Fruit fly (Drosophila melanogaster) whole organism, prepupa: Measurements from ENCODE around the gene Yp1.

ENCODE experiments used
- CG10631 ChIP-seq: fragments of 200-800 bp; sonication (Bioruptor generic); optimal IDR thresholded peaks from 2 replicates; lab custom pipeline; 2016; ENCODE audit warnings: missing biosample characterization, missing genetic modification characterization
- CG10669 ChIP-seq: fragments of 200-800 bp; sonication (Bioruptor generic); optimal IDR thresholded peaks from 3 replicates; lab custom pipeline; 2018; ENCODE audit warnings: missing biosample characterization, mild to moderate bottlenecking, missing genetic modification characterization, moderate library complexity
- CG11294 ChIP-seq: fragments of 200-800 bp; sonication (Bioruptor generic); IDR thresholded peaks from 2 replicates; pipeline ENCODE4 v1.3.6; 2022; ENCODE audit warnings: missing biosample characterization, missing genetic modification characterization
- CG11762 ChIP-seq: fragments of 200-800 bp; sonication (Bioruptor generic); optimal IDR thresholded peaks from 3 replicates; lab custom pipeline; 2016; ENCODE audit warnings: missing biosample characterization, missing genetic modification characterization; ENCODE audit not compliant: insufficient read depth
- CG1621 ChIP-seq: fragments of 200-800 bp; sonication (Bioruptor generic); optimal IDR thresholded peaks from 3 replicates; lab custom pipeline; 2018; ENCODE audit warnings: missing biosample characterization, mild to moderate bottlenecking, missing genetic modification characterization
- CG3032 ChIP-seq: fragments of 200-800 bp; optimal IDR thresholded peaks from 2 replicates; lab custom pipeline; 2019; ENCODE audit warnings: missing biosample characterization, mild to moderate bottlenecking, missing genetic modification characterization, moderate library complexity
- CG31627 ChIP-seq: fragments of 200-800 bp; sonication (Bioruptor generic); optimal IDR thresholded peaks from 3 replicates; lab custom pipeline; 2016; ENCODE audit warnings: missing biosample characterization, missing genetic modification characterization
- CG32006 ChIP-seq: fragments of 200-800 bp; sonication (Bioruptor generic); optimal IDR thresholded peaks from 3 replicates; lab custom pipeline; 2017; ENCODE audit warnings: missing biosample characterization, mild to moderate bottlenecking, missing genetic modification characterization
- CG34406 ChIP-seq: fragments of 200-800 bp; sonication (Bioruptor generic); optimal IDR thresholded peaks from 3 replicates; lab custom pipeline; 2016; ENCODE audit warnings: missing biosample characterization, missing genetic modification characterization
- CG6163 ChIP-seq: fragments of 200-800 bp; sonication (Bioruptor generic); IDR thresholded peaks from 3 replicates; pipeline ENCODE4 v1.3.6; 2022; ENCODE audit warnings: missing biosample characterization, missing genetic modification characterization
- CG6276 ChIP-seq: fragments of 200-800 bp; sonication (Bioruptor generic); optimal IDR thresholded peaks from 2 replicates; lab custom pipeline; 2017; ENCODE audit warnings: missing biosample characterization, mild to moderate bottlenecking, missing genetic modification characterization
- CG6792 ChIP-seq: fragments of 200-800 bp; sonication (Bioruptor generic); optimal IDR thresholded peaks from 3 replicates; lab custom pipeline; 2016; ENCODE audit warnings: missing biosample characterization, missing genetic modification characterization
- CG6808 ChIP-seq: fragments of 200-800 bp; sonication (Bioruptor generic); optimal IDR thresholded peaks from 3 replicates; lab custom pipeline; 2017; ENCODE audit warnings: missing biosample characterization, missing genetic modification characterization, mild to moderate bottlenecking, moderate library complexity, missing genetic modification reagents
- CG6854 ChIP-seq: fragments of 200-800 bp; sonication (Bioruptor generic); optimal IDR thresholded peaks from 2 replicates; lab custom pipeline; 2017; ENCODE audit warnings: missing biosample characterization, mild to moderate bottlenecking, missing genetic modification characterization
- CG8119 ChIP-seq: fragments of 200-800 bp; sonication (Bioruptor generic); IDR thresholded peaks from 3 replicates; pipeline ENCODE4 v1.3.6; 2022; ENCODE audit warnings: missing biosample characterization, missing genetic modification characterization
- CG8632 ChIP-seq: fragments of 200-800 bp; sonication (Bioruptor generic); optimal IDR thresholded peaks from 3 replicates; lab custom pipeline; 2016; ENCODE audit warnings: missing biosample characterization, missing genetic modification characterization
- Eip75B ChIP-seq: fragments of 200-800 bp; sonication (Bioruptor generic); optimal IDR thresholded peaks from 3 replicates; lab custom pipeline; 2016; ENCODE audit warnings: missing biosample characterization, missing genetic modification characterization
- Eip78C ChIP-seq: fragments of 200-800 bp; sonication (Bioruptor generic); peaks from one replicate; lab custom pipeline; 2016; ENCODE audit warnings: missing biosample characterization, missing genetic modification characterization
- Eip93F ChIP-seq: fragments of 200-800 bp; sonication (Bioruptor generic); optimal IDR thresholded peaks from 2 replicates; lab custom pipeline; 2016; ENCODE audit warnings: missing biosample characterization, mild to moderate bottlenecking, missing genetic modification characterization
- Ets21C ChIP-seq: fragments of 200-800 bp; sonication (Bioruptor generic); optimal IDR thresholded peaks from 3 replicates; lab custom pipeline; 2016; ENCODE audit warnings: missing biosample characterization, missing genetic modification characterization
- Ets96B ChIP-seq: fragments of 200-800 bp; optimal IDR thresholded peaks from 2 replicates; lab custom pipeline; 2019; ENCODE audit warnings: missing biosample characterization, mild to moderate bottlenecking, missing genetic modification characterization, moderate library complexity
- Gug ChIP-seq: fragments of 200-800 bp; sonication (Bioruptor generic); IDR thresholded peaks from 2 replicates; pipeline ENCODE4 v1.3.6; 2022; ENCODE audit warnings: missing biosample characterization, missing genetic modification characterization
- Hr38 ChIP-seq: sonication (Bioruptor generic); optimal IDR thresholded peaks from 2 replicates; lab custom pipeline; 2016; ENCODE audit warnings: missing biosample characterization, missing genetic modification characterization
- Lpt ChIP-seq: fragments of 200-800 bp; sonication (Bioruptor generic); optimal IDR thresholded peaks from 3 replicates; lab custom pipeline; 2016; ENCODE audit warnings: missing biosample characterization, missing genetic modification characterization
- Sox102F ChIP-seq: fragments of 200-800 bp; sonication (Bioruptor generic); optimal IDR thresholded peaks from 2 replicates; lab custom pipeline; 2016; ENCODE audit warnings: missing biosample characterization, mild to moderate bottlenecking, missing genetic modification characterization
- Sox14 ChIP-seq: fragments of 200-800 bp; sonication (Bioruptor generic); optimal IDR thresholded peaks from 3 replicates; lab custom pipeline; 2016; ENCODE audit warnings: missing biosample characterization, missing genetic modification characterization
- Sox15 ChIP-seq: fragments of 200-800 bp; sonication (Bioruptor generic); optimal IDR thresholded peaks from 3 replicates; lab custom pipeline; 2016; ENCODE audit warnings: missing biosample characterization, missing genetic modification characterization
- acj6 ChIP-seq: fragments of 200-800 bp; sonication (Bioruptor generic); optimal IDR thresholded peaks from 3 replicates; lab custom pipeline; 2016; ENCODE audit warnings: missing biosample characterization, missing genetic modification characterization
- dac ChIP-seq: fragments of 200-800 bp; sonication (Bioruptor generic); optimal IDR thresholded peaks from 2 replicates; lab custom pipeline; 2017; ENCODE audit warnings: missing biosample characterization, mild to moderate bottlenecking, missing genetic modification characterization
- dsx ChIP-seq: fragments of 200-800 bp; optimal IDR thresholded peaks from 3 replicates; lab custom pipeline; 2019; ENCODE audit warnings: missing biosample characterization, mild to moderate bottlenecking, missing genetic modification characterization, moderate library complexity; ENCODE audit not compliant: poor library complexity, severe bottlenecking
- esn ChIP-seq: fragments of 200-800 bp; sonication (Bioruptor generic); optimal IDR thresholded peaks from 2 replicates; lab custom pipeline; 2016; ENCODE audit warnings: missing biosample characterization, mild to moderate bottlenecking, missing genetic modification characterization, moderate library complexity
- fkh ChIP-seq: fragments of 200-800 bp; sonication (Bioruptor generic); optimal IDR thresholded peaks from 3 replicates; lab custom pipeline; 2017; ENCODE audit warnings: missing biosample characterization, mild to moderate bottlenecking, missing genetic modification characterization, moderate library complexity
- lz ChIP-seq: fragments of 200-800 bp; sonication (Bioruptor generic); optimal IDR thresholded peaks from 3 replicates; lab custom pipeline; 2016; ENCODE audit warnings: missing biosample characterization, missing genetic modification characterization
- net ChIP-seq: fragments of 200-800 bp; sonication (Bioruptor generic); optimal IDR thresholded peaks from 3 replicates; lab custom pipeline; 2016; ENCODE audit warnings: missing biosample characterization, missing genetic modification characterization
- pdm3 ChIP-seq: fragments of 200-800 bp; sonication (Bioruptor generic); optimal IDR thresholded peaks from 3 replicates; lab custom pipeline; 2016; ENCODE audit warnings: missing biosample characterization, missing genetic modification characterization
- salr ChIP-seq, 2 experiments: fragments of 200-800 bp; sonication (Bioruptor generic); optimal IDR thresholded peaks; 3 replicates each; lab custom pipeline; 2016 to 2018; ENCODE audit warnings: missing biosample characterization in 2 of 2, missing genetic modification characterization in 2 of 2, mild to moderate bottlenecking in 1 of 2
- spab ChIP-seq: fragments of 200-800 bp; sonication (Bioruptor generic); optimal IDR thresholded peaks from 2 replicates; lab custom pipeline; 2017; ENCODE audit warnings: missing biosample characterization, mild to moderate bottlenecking, missing genetic modification characterization, missing genetic modification reagents
- ss ChIP-seq, 2 experiments: fragments of 200-800 bp; sonication (Bioruptor generic); optimal IDR thresholded peaks; 2 replicates in 1 of 2; 3 replicates in 1 of 2; lab custom pipeline; 2017 to 2018; ENCODE audit warnings: mild to moderate bottlenecking in 2 of 2, missing biosample characterization in 2 of 2, missing genetic modification characterization in 2 of 2, moderate library complexity in 1 of 2
- svp ChIP-seq: fragments of 200-800 bp; sonication (Bioruptor generic); peaks from one replicate; lab custom pipeline; 2016; ENCODE audit warnings: missing biosample characterization, missing genetic modification characterization
- topi ChIP-seq: fragments of 200-800 bp; sonication (Bioruptor generic); optimal IDR thresholded peaks from 3 replicates; lab custom pipeline; 2016; ENCODE audit warnings: missing biosample characterization, missing genetic modification characterization

Yp1 gene

DNA sequence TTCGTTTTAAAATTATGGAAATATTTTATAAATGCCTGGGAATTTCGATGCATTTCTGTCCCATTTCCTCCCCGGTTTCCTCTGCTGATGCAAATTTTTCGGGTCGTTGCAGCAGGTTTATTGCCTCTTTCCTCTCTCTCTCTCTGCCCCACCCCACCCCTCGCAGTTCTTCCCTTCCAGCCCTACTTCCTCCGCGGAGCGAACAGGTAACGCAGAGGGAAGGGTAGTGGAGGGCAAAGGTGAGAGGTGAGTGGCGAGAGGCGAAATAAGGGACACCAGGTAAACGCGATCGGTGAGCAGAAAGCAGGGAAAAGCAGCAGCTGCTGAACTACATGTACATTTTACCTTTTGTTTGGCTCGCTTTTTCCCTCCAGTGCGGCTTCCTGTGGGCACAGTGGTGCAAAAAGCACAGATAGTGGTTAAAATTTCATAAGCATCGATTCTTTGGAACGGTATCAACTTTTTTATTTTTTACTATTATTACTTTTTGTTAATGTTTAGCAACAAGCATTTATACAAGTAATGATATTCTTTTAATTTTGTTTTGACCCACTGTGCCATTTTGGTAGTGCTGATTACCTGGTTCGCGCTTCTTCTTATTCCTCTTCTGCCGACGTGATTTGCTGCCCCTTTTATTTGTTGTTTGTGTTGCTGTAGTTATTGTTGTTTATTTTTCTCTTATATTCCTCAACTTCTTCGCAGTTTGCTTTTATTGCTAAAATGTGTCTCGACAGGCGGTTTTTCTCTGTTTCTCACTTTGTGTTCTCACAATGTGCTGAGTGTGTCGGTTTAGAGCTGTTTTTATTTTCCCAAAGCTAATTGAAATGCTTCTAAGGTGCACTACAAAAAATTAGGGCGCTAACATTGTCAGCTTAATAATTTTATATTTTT is 34.7 kb downstream of the Yp1 start (continued):
- no peak for TF ChIP-seq fkh (GFP tag; lab: Kevin White, UChicago)
- peak; percentile 80 for TF ChIP-seq CG8119
- peak; percentile 71 for TF ChIP-seq spab (GFP tag; lab: Kevin White, UChicago)
- TF ChIP-seq Eip93F (GFP tag; lab: Kevin White, UChicago): peak; percentile 2
- TF ChIP-seq acj6 (GFP tag; lab: Kevin White, UChicago): peak; percentile 76
- TF ChIP-seq CG10669 (GFP tag; lab: Kevin White, UChicago): peak; percentile 81
- TF ChIP-seq CG32006 (GFP tag; lab: Kevin White, UChicago): peak; percentile 62
- TF ChIP-seq CG31627 (GFP tag; lab: Kevin White, UChicago): peak; percentile 77
- peak; percentile 84 for TF ChIP-seq CG8632 (GFP tag; lab: Kevin White, UChicago)
- TF ChIP-seq esn (GFP tag; lab: Kevin White, UChicago): peak; percentile 87
- TF ChIP-seq Gug (GFP tag; lab: Robert Waterston, UW): 0 out of 2 replicates have a peak, but pooled peaks have one; percentile 13
- TF ChIP-seq salr (GFP tag; optimal IDR thresholded peaks at IDR 0.05; lab: Kevin White, UChicago): peak; percentile 21 to 49
- TF ChIP-seq lz (GFP tag; lab: Kevin White, UChicago): peak; percentile 84
- no peak for TF ChIP-seq Hr38 (GFP tag; lab: Kevin White, UChicago)
- peak; percentile 82 for TF ChIP-seq pdm3 (GFP tag; lab: Kevin White, UChicago)
- TF ChIP-seq CG6792 (GFP tag; lab: Kevin White, UChicago): peak; percentile 86
- TF ChIP-seq CG6163 (GFP tag; lab: Robert Waterston, UW): peak; percentile 69
- TF ChIP-seq Eip75B: peak; percentile 74
- peak; percentile 69 for TF ChIP-seq Ets21C
- TF ChIP-seq CG6854 (GFP tag; lab: Kevin White, UChicago): peak; percentile 71
- TF ChIP-seq topi (GFP tag; lab: Kevin White, UChicago): peak; percentile 85
- TF ChIP-seq CG6808 (GFP tag; lab: Kevin White, UChicago): peak; percentile 77
- TF ChIP-seq CG11762 (GFP tag; lab: Kevin White, UChicago): peak; percentile 67
- TF ChIP-seq dsx: peak; percentile 60
- peak; percentile 42 for TF ChIP-seq dac (GFP tag; lab: Kevin White, UChicago)
- peak; percentile 72 to 76 for TF ChIP-seq ss (GFP tag; optimal IDR thresholded peaks at IDR 0.05; lab: Kevin White, UChicago)
- TF ChIP-seq CG1621 (tag; lab: Kevin White, UChicago): peak; percentile 76
- TF ChIP-seq svp: peak; percentile 91
- TF ChIP-seq Lpt (GFP tag; lab: Kevin White, UChicago): peak; percentile 51
- peak; percentile 86 for TF ChIP-seq Sox102F (GFP tag; lab: Kevin White, UChicago)
- peak; percentile 81 for TF ChIP-seq Sox14 (GFP tag; lab: Kevin White, UChicago)
- peak; percentile 76 for TF ChIP-seq net (GFP tag; lab: Kevin White, UChicago)
- peak; percentile 96 for TF ChIP-seq Eip78C
- peak; percentile 74 for TF ChIP-seq CG3032 (tag; lab: Kevin White, UChicago)
- peak; percentile 85 for TF ChIP-seq CG34406 (GFP tag; lab: Kevin White, UChicago)
- peak; percentile 53 for TF ChIP-seq CG6276 (GFP tag; lab: Kevin White, UChicago)
- peak; percentile 77 for TF ChIP-seq CG10631 (GFP tag; lab: Kevin White, UChicago)
- peak; percentile 73 for TF ChIP-seq Sox15 (GFP tag; lab: Kevin White, UChicago)
- peak; percentile 44; the same call in 1 of the 2 replicates for TF ChIP-seq CG11294 (GFP tag; lab: Robert Waterston, UW)
- peak; percentile 78 for TF ChIP-seq Ets96B
